Worm (Caenorhabditis elegans) whole organism, early embryonic: ENCODE results near the gene dpy-8.

Experiments
- ama-1 ChIP-seq: fragments of 150-350 bp; optimal IDR thresholded peaks from 2 replicates; lab custom pipeline; 2014
- flt-1 ChIP-seq: fragments of 200-800 bp; sonication (Bioruptor generic); IDR thresholded peaks from 2 replicates; pipeline ENCODE4 v1.3.6; 2022; ENCODE audit warnings: missing genetic modification characterization, missing compliant biosample characterization

- TF ChIP-seq flt-1 (GFP tag; lab: Robert Waterston, UW) (no peak), ama-1 (lab: Kevin White, UChicago) (no peak)
Measured at ce11 chrX:5137716-5138470, 12.4 kb downstream of the dpy-8 start.
